Fruit fly (Drosophila melanogaster): ENCODE data around the gene RecQ4.

RecQ4 gene

dm6 chr3L:8127712-8128210 lies 48.0 kb downstream of the RecQ4 start, which contains the start of the genes Cds and Uba2 (continued):
- TF ChIP-seq cg (GFP tag; optimal IDR thresholded peaks at IDR 0.05) (no peak), mirr (GFP tag; optimal IDR thresholded peaks at IDR 0.05) (peak; percentile 80), CG17186 (GFP tag; optimal IDR thresholded peaks at IDR 0.05) (peak; percentile 79), Bteb2 (GFP tag; optimal IDR thresholded peaks at IDR 0.05) (peak; percentile 71), CG5245 (GFP tag; optimal IDR thresholded peaks at IDR 0.05) (peak; percentile 74), CG9437 (GFP tag; optimal IDR thresholded peaks at IDR 0.05) (peak; percentile 81), org-1 (GFP tag; optimal IDR thresholded peaks at IDR 0.05) (peak; percentile 79), CG31224 (GFP tag; IDR thresholded peaks at IDR 0.05) (peak; percentile 86), CG17912 (GFP tag; optimal IDR thresholded peaks at IDR 0.05) (peak; percentile 83), NK7.1 (GFP tag; optimal IDR thresholded peaks at IDR 0.05) (peak; percentile 10), CG7987 (GFP tag; optimal IDR thresholded peaks at IDR 0.05) (peak; percentile 84), ash1 (GFP tag; optimal IDR thresholded peaks at IDR 0.05) (peak; percentile 68), CG12659 (GFP tag; optimal IDR thresholded peaks at IDR 0.05) (peak; percentile 97), CG6272 (GFP tag; IDR thresholded peaks at IDR 0.05) (peak; percentile 92), CG18764 (GFP tag; optimal IDR thresholded peaks at IDR 0.05) (peak; percentile 91), Abd-B (GFP tag; optimal IDR thresholded peaks at IDR 0.05) (peak; percentile 92), maf-S (GFP tag; optimal IDR thresholded peaks at IDR 0.05) (peak; percentile 54), pfk (GFP tag; optimal IDR thresholded peaks at IDR 0.05) (peak; percentile 65), Xbp1 (GFP tag; optimal IDR thresholded peaks at IDR 0.05) (peak; percentile 95), CG7556 (GFP tag; optimal IDR thresholded peaks at IDR 0.05) (peak; percentile 89), Hr51 (GFP tag; optimal IDR thresholded peaks at IDR 0.05) (peak; percentile 87 to 93), CG4617 (GFP tag; optimal IDR thresholded peaks at IDR 0.05; ENCODE audit: borderline replicate concordance) (peak; percentile 88), exex (tag; optimal IDR thresholded peaks at IDR 0.05) (peak; percentile 81), nau (GFP tag; optimal IDR thresholded peaks at IDR 0.05) (no peak), CG3847 (GFP tag; IDR thresholded peaks at IDR 0.05) (peak; percentile 97), CG13287 (GFP tag; IDR thresholded peaks at IDR 0.05; ENCODE audit: partially characterized antibody) (peak; percentile 60), gsb (GFP tag; IDR thresholded peaks at IDR 0.05) (peak; percentile 65), dati (GFP tag; IDR thresholded peaks at IDR 0.05) (peak; percentile 59), chif (GFP tag; optimal IDR thresholded peaks at IDR 0.05) (peak; percentile 47 to 67), dysf (GFP tag; IDR thresholded peaks at IDR 0.05) (peak; percentile 92), CG12391 (tag; optimal IDR thresholded peaks at IDR 0.05) (peak; percentile 96), chn (GFP tag; optimal IDR thresholded peaks at IDR 0.05) (peak; percentile 86), cas (GFP tag; IDR thresholded peaks at IDR 0.05) (peak; percentile 83), emc (GFP tag; optimal IDR thresholded peaks at IDR 0.05) (peak; percentile 53), tgo (GFP tag; IDR thresholded peaks at IDR 0.05) (peak; percentile 92), CG9727 (GFP tag; optimal IDR thresholded peaks at IDR 0.05) (peak; percentile 91), slbo (GFP tag; IDR thresholded peaks at IDR 0.05) (peak; percentile 96), row (GFP tag; IDR thresholded peaks at IDR 0.05) (peak; percentile 97), crp (GFP tag; optimal IDR thresholded peaks at IDR 0.05) (peak in 1 of 2 experiments; percentile 63), BtbVII (GFP tag; optimal IDR thresholded peaks at IDR 0.05) (peak; percentile 94), CG12299 (tag; optimal IDR thresholded peaks at IDR 0.05) (peak; percentile 87), trem (tag; optimal IDR thresholded peaks at IDR 0.05) (peak; percentile 85), Mad (GFP tag; optimal IDR thresholded peaks at IDR 0.05) (peak; percentile 83), CG2116 (GFP tag; optimal IDR thresholded peaks at IDR 0.05) (peak; percentile 91), CG4360 (GFP tag; IDR thresholded peaks at IDR 0.05) (peak; percentile 37; the same call in 1 of the 2 replicates), CG31388 (GFP tag; optimal IDR thresholded peaks at IDR 0.05) (peak; percentile 73), tin (GFP tag; optimal IDR thresholded peaks at IDR 0.05) (peak; percentile 94), az2 (GFP tag; optimal IDR thresholded peaks at IDR 0.05) (peak; percentile 92), ssp (GFP tag; IDR thresholded peaks at IDR 0.05) (peak; percentile 84), psq (GFP tag; optimal IDR thresholded peaks at IDR 0.05) (peak; percentile 84)
